Fruit fly (Drosophila melanogaster): ENCODE results near the gene CG45049.

- TF ChIP-seq h (optimal IDR thresholded peaks at IDR 0.05) (no peak), psq (optimal IDR thresholded peaks at IDR 0.05) (no peak), insv (optimal IDR thresholded peaks at IDR 0.05) (no peak), Sin3A (optimal IDR thresholded peaks at IDR 0.05) (no peak), ttk (optimal IDR thresholded peaks at IDR 0.05) (no peak)
Measured at dm6 chr3R:22686336-22686874, 40.4 kb upstream of the CG45049 start, which contains the start of the genes Gclm and CG17625.
